Worm (Caenorhabditis elegans) whole organism, L4 larva: Measurements from ENCODE around the gene K10F12.7.

ENCODE experiments used
- F26F4.8 ChIP-seq: fragments of 200-800 bp; sonication (Bioruptor generic); conservative IDR thresholded peaks from 2 replicates; pipeline ENCODE4 v1.3.6; 2022; ENCODE audit warnings: missing genetic modification characterization, missing compliant biosample characterization
- F37D6.2 ChIP-seq: sonication (generic microtip); optimal IDR thresholded peaks from 2 replicates; lab custom pipeline; 2016; ENCODE audit warnings: mild to moderate bottlenecking, missing genetic modification characterization, missing compliant biosample characterization
- R02D3.7 ChIP-seq: fragments of 150-350 bp; sonication (generic microtip); optimal IDR thresholded peaks from 3 replicates; lab custom pipeline; 2014; ENCODE audit warnings: missing biosample characterization, missing genetic modification characterization
- T20F7.1 ChIP-seq: fragments of 200-800 bp; sonication (Bioruptor generic); optimal IDR thresholded peaks from 2 replicates; lab custom pipeline; 2018; ENCODE audit warnings: mild to moderate bottlenecking, missing genetic modification characterization, missing compliant biosample characterization
- T26A8.4 ChIP-seq: fragments of 200-800 bp; sonication (Bioruptor generic); IDR thresholded peaks from 2 replicates; pipeline ENCODE4 v1.3.6; 2022; ENCODE audit warnings: missing genetic modification characterization, missing compliant biosample characterization
- Y105C5A.15 ChIP-seq: fragments of 200-800 bp; sonication (Bioruptor generic); IDR thresholded peaks from 2 replicates; pipeline ENCODE4 v1.3.6; 2022; ENCODE audit warnings: missing genetic modification characterization, missing compliant biosample characterization
- Y5F2A.4 ChIP-seq: fragments of 200-800 bp; sonication (Bioruptor generic); optimal IDR thresholded peaks from 2 replicates; lab custom pipeline; 2018; ENCODE audit warnings: mild to moderate bottlenecking, missing genetic modification characterization, missing compliant biosample characterization
- Y75B8A.6 ChIP-seq: fragments of 200-800 bp; sonication (Bioruptor generic); IDR thresholded peaks from 2 replicates; pipeline ENCODE4 v1.3.6; 2022; ENCODE audit warnings: missing genetic modification reagents, missing genetic modification characterization, missing compliant biosample characterization
- aha-1 ChIP-seq: fragments of 150-350 bp; peaks from one replicate; lab custom pipeline; 2014; ENCODE audit warnings: missing biosample characterization, missing genetic modification characterization
- arid-1 ChIP-seq: fragments of 200-800 bp; sonication (Bioruptor generic); conservative IDR thresholded peaks from 2 replicates; pipeline ENCODE4 v1.3.6; 2022; ENCODE audit warnings: missing genetic modification reagents, missing genetic modification characterization, missing compliant biosample characterization
- attf-4 ChIP-seq: sonication (generic microtip); optimal IDR thresholded peaks from 3 replicates; lab custom pipeline; 2017; ENCODE audit warnings: missing biosample characterization, missing genetic modification characterization
- ceh-20 ChIP-seq: fragments of 200-800 bp; sonication (Bioruptor generic); IDR thresholded peaks from 2 replicates; pipeline ENCODE4 v1.3.6; 2022; ENCODE audit warnings: missing genetic modification reagents, missing genetic modification characterization, missing compliant biosample characterization
- ceh-62 ChIP-seq: sonication (generic microtip); optimal IDR thresholded peaks from 2 replicates; lab custom pipeline; 2017; ENCODE audit warnings: missing biosample characterization, missing genetic modification characterization
- ces-1 ChIP-seq: fragments of 150-350 bp; sonication (generic microtip); optimal IDR thresholded peaks from 4 replicates; lab custom pipeline; 2014; ENCODE audit warnings: missing biosample characterization, missing genetic modification reagents, missing genetic modification characterization
- ctbp-1 ChIP-seq: fragments of 200-800 bp; sonication (Bioruptor generic); IDR thresholded peaks from 2 replicates; pipeline ENCODE4 v1.3.6; 2022; ENCODE audit warnings: missing genetic modification reagents, missing genetic modification characterization, missing compliant biosample characterization
- daf-16 ChIP-seq, 3 experiments: sonication (generic microtip); optimal IDR thresholded peaks; 2 replicates each; lab custom pipeline; 2016 to 2017; ENCODE audit warnings: missing genetic modification characterization in 3 of 3, missing genetic modification reagents in 3 of 3, mild to moderate bottlenecking in 2 of 3, missing compliant biosample characterization in 2 of 3, missing biosample characterization in 1 of 3, moderate library complexity in 1 of 3
- daf-19 ChIP-seq: fragments of 200-800 bp; sonication (Bioruptor generic); conservative IDR thresholded peaks from 2 replicates; pipeline ENCODE4 v1.3.6; 2022; ENCODE audit warnings: missing genetic modification characterization, missing compliant biosample characterization
- dmd-8 ChIP-seq: fragments of 200-800 bp; sonication (Bioruptor generic); IDR thresholded peaks from 2 replicates; pipeline ENCODE4 v1.3.6; 2022; ENCODE audit warnings: missing genetic modification characterization, missing compliant biosample characterization
- dmd-9 ChIP-seq: fragments of 200-800 bp; sonication (Bioruptor generic); IDR thresholded peaks from 2 replicates; pipeline ENCODE4 v1.3.6; 2022; ENCODE audit warnings: missing genetic modification reagents, missing genetic modification characterization, missing compliant biosample characterization
- dve-1 ChIP-seq: sonication (generic microtip); optimal IDR thresholded peaks from 2 replicates; lab custom pipeline; 2017; ENCODE audit warnings: antibody characterized with exemption, mild to moderate bottlenecking, missing genetic modification characterization, missing compliant biosample characterization; ENCODE audit not compliant: insufficient read depth
- egl-43 ChIP-seq: fragments of 200-800 bp; sonication (Bioruptor generic); IDR thresholded peaks from 2 replicates; pipeline ENCODE4 v1.3.6; 2022; ENCODE audit warnings: missing genetic modification reagents, missing genetic modification characterization, missing compliant biosample characterization
- fkh-10 ChIP-seq: fragments of 150-350 bp; optimal IDR thresholded peaks from 2 replicates; lab custom pipeline; 2014; ENCODE audit warnings: missing biosample characterization, missing genetic modification reagents, missing genetic modification characterization
- gei-8 ChIP-seq: fragments of 200-800 bp; sonication (Bioruptor generic); optimal IDR thresholded peaks from 2 replicates; lab custom pipeline; 2018; ENCODE audit warnings: mild to moderate bottlenecking, missing genetic modification characterization, missing compliant biosample characterization
- hif-1 ChIP-seq, 2 experiments: sonication (generic microtip); optimal IDR thresholded peaks; 2 replicates each; lab custom pipeline; 2016 to 2017; ENCODE audit warnings: missing compliant biosample characterization in 2 of 2, missing genetic modification characterization in 2 of 2, missing genetic modification reagents in 2 of 2, missing genotype in 2 of 2, mild to moderate bottlenecking in 1 of 2
- lin-1 ChIP-seq: fragments of 200-800 bp; sonication (Bioruptor generic); IDR thresholded peaks from 2 replicates; pipeline ENCODE4 v1.3.6; 2022; ENCODE audit warnings: missing genetic modification reagents, missing genetic modification characterization, missing compliant biosample characterization
- lin-13 ChIP-seq: fragments of 150-350 bp; optimal IDR thresholded peaks from 2 replicates; lab custom pipeline; 2014; ENCODE audit warnings: missing biosample characterization, missing genetic modification reagents, missing genetic modification characterization
- lin-15B ChIP-seq: fragments of 150-350 bp; sonication (generic microtip); optimal IDR thresholded peaks from 3 replicates; lab custom pipeline; 2014; ENCODE audit warnings: missing biosample characterization, missing genetic modification characterization
- lin-29 ChIP-seq: fragments of 200-800 bp; sonication (Bioruptor generic); IDR thresholded peaks from 2 replicates; pipeline ENCODE4 v1.3.6; 2022; ENCODE audit warnings: missing genetic modification reagents, missing genetic modification characterization, missing compliant biosample characterization
- lin-38 ChIP-seq: fragments of 200-800 bp; sonication (Bioruptor generic); IDR thresholded peaks from 2 replicates; pipeline ENCODE4 v1.3.6; 2022; ENCODE audit warnings: missing genetic modification reagents, missing genetic modification characterization, missing compliant biosample characterization
- lsy-2 ChIP-seq, 2 experiments: fragments of 150-350 bp in 1 of 2; sonication (generic microtip) in 1 of 2; optimal IDR thresholded peaks; 2 replicates each; lab custom pipeline; 2014 to 2017; ENCODE audit warnings: missing biosample characterization in 2 of 2, missing genetic modification characterization in 2 of 2
- mep-1 ChIP-seq: fragments of 150-350 bp; sonication (generic microtip); optimal IDR thresholded peaks from 3 replicates; lab custom pipeline; 2014; ENCODE audit warnings: missing biosample characterization, missing genetic modification characterization
- nhr-11 ChIP-seq: fragments of 150-350 bp; optimal IDR thresholded peaks from 2 replicates; lab custom pipeline; 2014; ENCODE audit warnings: missing biosample characterization, missing genetic modification characterization
- nhr-41 ChIP-seq: fragments of 200-800 bp; sonication (Bioruptor generic); IDR thresholded peaks from 2 replicates; pipeline ENCODE4 v1.3.6; 2022; ENCODE audit warnings: missing genetic modification reagents, missing genetic modification characterization, missing compliant biosample characterization
- nhr-76 ChIP-seq: fragments of 150-350 bp; optimal IDR thresholded peaks from 2 replicates; lab custom pipeline; 2014; ENCODE audit warnings: missing biosample characterization, missing genetic modification characterization
- pha-4 ChIP-seq, 2 experiments: fragments of 150-350 bp in 1 of 2; fragments of 200-800 bp in 1 of 2; sonication (Bioruptor generic) in 1 of 2; IDR thresholded peaks in 1 of 2; optimal IDR thresholded peaks in 1 of 2; 2 replicates each; pipeline versions ENCODE4 v1.3.6 to Lab custom; 2014 to 2022; ENCODE audit warnings: missing genetic modification characterization in 2 of 2, missing genetic modification reagents in 2 of 2, missing biosample characterization in 1 of 2, missing compliant biosample characterization in 1 of 2
- sdz-12 ChIP-seq: fragments of 200-800 bp; sonication (Bioruptor generic); optimal IDR thresholded peaks from 2 replicates; lab custom pipeline; 2018; ENCODE audit warnings: mild to moderate bottlenecking, missing genetic modification characterization, missing compliant biosample characterization
- set-16 ChIP-seq: fragments of 200-800 bp; sonication (Bioruptor generic); IDR thresholded peaks from 2 replicates; pipeline ENCODE4 v1.3.6; 2022; ENCODE audit warnings: missing genetic modification reagents, missing genetic modification characterization, missing compliant biosample characterization
- spr-1 ChIP-seq: sonication (generic microtip); optimal IDR thresholded peaks from 2 replicates; lab custom pipeline; 2016; ENCODE audit warnings: mild to moderate bottlenecking, missing genetic modification characterization, missing compliant biosample characterization
- unc-130 ChIP-seq: sonication (generic microtip); optimal IDR thresholded peaks from 2 replicates; lab custom pipeline; 2016; ENCODE audit warnings: missing genetic modification reagents, missing genetic modification characterization, missing compliant biosample characterization
- unc-62 ChIP-seq, 3 experiments: fragments of 150-350 bp in 1 of 3; sonication (generic microtip); optimal IDR thresholded peaks in 2 of 3; peaks in 1 of 3; 1 replicate in 1 of 3; 2 replicates in 2 of 3; lab custom pipeline; 2014 to 2017; ENCODE audit warnings: missing biosample characterization in 3 of 3, missing genetic modification characterization in 3 of 3, missing genetic modification reagents in 3 of 3, missing genotype in 1 of 3
- vab-7 ChIP-seq: fragments of 200-800 bp; sonication (Bioruptor generic); IDR thresholded peaks from 2 replicates; pipeline ENCODE4 v1.3.6; 2022; ENCODE audit warnings: missing genetic modification reagents, missing genetic modification characterization, missing compliant biosample characterization
- zag-1 ChIP-seq: fragments of 150-350 bp; optimal IDR thresholded peaks from 2 replicates; lab custom pipeline; 2014; ENCODE audit warnings: missing biosample characterization, missing genetic modification characterization
- zfp-2 ChIP-seq: sonication (generic microtip); optimal IDR thresholded peaks from 2 replicates; lab custom pipeline; 2016; ENCODE audit warnings: mild to moderate bottlenecking, missing genetic modification characterization, missing compliant biosample characterization
- zfp-3 ChIP-seq: fragments of 200-800 bp; sonication (Bioruptor generic); conservative IDR thresholded peaks from 2 replicates; pipeline ENCODE4 v1.3.6; 2022; ENCODE audit warnings: missing genetic modification reagents, missing genetic modification characterization, missing compliant biosample characterization
- zip-2 ChIP-seq: fragments of 150-350 bp; optimal IDR thresholded peaks from 2 replicates; lab custom pipeline; 2014; ENCODE audit warnings: missing biosample characterization, missing genetic modification characterization
- ztf-7 ChIP-seq: fragments of 150-350 bp; optimal IDR thresholded peaks from 2 replicates; lab custom pipeline; 2014; ENCODE audit warnings: missing biosample characterization, missing genetic modification characterization

The K10F12.7 gene

DNA sequence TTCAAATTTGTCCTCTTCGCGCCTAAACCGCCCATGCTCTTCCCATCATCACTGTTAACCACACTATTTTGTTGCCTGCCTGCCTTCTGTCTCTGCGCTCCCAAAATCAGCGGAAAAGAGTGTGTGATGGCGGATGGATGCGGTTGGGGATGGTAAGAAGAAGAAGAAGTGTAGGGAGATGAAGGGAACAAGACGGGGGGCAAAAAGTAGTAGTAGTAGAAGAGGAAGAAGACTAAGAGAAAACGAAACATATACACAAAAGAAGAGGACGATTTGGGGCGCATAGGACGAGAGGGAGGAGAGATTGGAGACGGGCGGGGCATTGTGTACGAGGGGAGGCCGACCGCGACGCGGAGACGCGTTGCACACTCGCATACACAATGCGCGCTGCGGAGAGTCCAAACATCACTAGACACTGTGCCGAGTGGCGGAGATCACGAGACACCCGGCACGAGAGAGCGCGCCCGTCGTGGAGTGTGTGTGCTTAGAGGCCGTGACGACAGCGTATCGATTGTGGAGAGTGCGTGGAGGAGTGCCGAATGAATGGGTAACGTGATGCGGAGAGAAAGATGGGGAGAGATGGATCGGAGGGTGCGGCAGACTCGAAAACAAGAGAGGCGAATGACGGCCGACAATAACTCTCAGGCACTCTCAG is 32.7 kb downstream of the K10F12.7 start (continued):
- TF ChIP-seq set-16 (GFP tag; lab: Robert Waterston, UW) (peak; percentile 100), egl-43 (peak; percentile 91), lin-13 (GFP tag; lab: Kevin White, UChicago) (peak; percentile 89), sdz-12 (GFP tag; lab: Kevin White, UChicago) (no peak), nhr-11 (tag; lab: Kevin White, UChicago) (peak; percentile 77), Y105C5A.15 (GFP tag; lab: Robert Waterston, UW) (no peak)
- TF ChIP-seq, all 104 proteins: peak for 68

DNA sequence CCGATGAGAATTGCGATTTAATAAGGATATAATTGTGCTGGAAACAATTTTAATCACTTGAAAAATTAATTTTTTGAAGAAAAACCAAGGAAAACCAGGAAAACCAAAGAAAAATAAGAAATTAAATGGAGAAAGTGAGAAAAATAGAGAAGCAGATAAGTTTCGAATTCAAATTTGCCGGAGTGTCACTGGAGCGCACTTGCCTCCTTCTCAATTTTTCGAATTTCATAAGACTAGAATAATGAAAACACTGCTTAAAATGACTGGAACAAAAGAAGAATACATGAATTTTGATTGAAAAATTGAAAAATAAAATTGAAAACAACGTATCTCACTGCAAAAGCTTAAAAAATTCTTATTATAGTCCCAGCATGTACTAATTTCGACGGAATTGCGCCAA is 33.9 kb downstream of the K10F12.7 start:
- TF ChIP-seq dve-1 (tag; lab: Kevin White, UChicago) (peak; percentile 3), arid-1 (GFP tag; lab: Robert Waterston, UW) (no peak), ceh-20 (GFP tag; lab: Robert Waterston, UW) (no peak), ctbp-1 (no peak), lsy-2 (tag; optimal IDR thresholded peaks at IDR 0.05; lab: Kevin White, UChicago) (peak in 1 of 2 experiments; percentile 41), Y75B8A.6 (GFP tag; lab: Robert Waterston, UW) (no peak), T26A8.4 (no peak), hif-1 (tag; optimal IDR thresholded peaks at IDR 0.05; lab: Kevin White, UChicago) (no peak), aha-1 (tag; lab: Kevin White, UChicago) (no peak), Y5F2A.4 (GFP tag; lab: Kevin White, UChicago) (no peak), R02D3.7 (tag; lab: Kevin White, UChicago) (no peak), T20F7.1 (GFP tag; lab: Kevin White, UChicago) (peak; percentile 9), unc-62 (GFP tag; optimal IDR thresholded peaks at IDR 0.05 in 1 of 2; lab: Kevin White, UChicago) (peak in 1 of 2 experiments; percentile 78), unc-62 (tag; optimal IDR thresholded peaks at IDR 0.05; lab: Kevin White, UChicago) (no peak), lin-38 (GFP tag; lab: Robert Waterston, UW) (peak; percentile 48; the same call in 1 of the 2 replicates), spr-1 (tag; lab: Kevin White, UChicago) (no peak), zag-1 (tag; lab: Kevin White, UChicago) (no peak), daf-16 (GFP tag; optimal IDR thresholded peaks at IDR 0.05; lab: Kevin White, UChicago) (no peak), daf-16 (tag; optimal IDR thresholded peaks at IDR 0.05; lab: Kevin White, UChicago) (peak; percentile 23), lin-1 (GFP tag; lab: Robert Waterston, UW) (no peak), pha-4 (GFP tag; IDR thresholded peaks at IDR 0.05; lab: Robert Waterston, UW) (0 out of 2 replicates have a peak, but pooled peaks have one; percentile 11), pha-4 (tag; optimal IDR thresholded peaks at IDR 0.05; lab: Kevin White, UChicago) (no peak), daf-19 (GFP tag; lab: Robert Waterston, UW) (no peak), nhr-41 (GFP tag; lab: Robert Waterston, UW) (no peak), ztf-7 (no peak), vab-7 (GFP tag; lab: Robert Waterston, UW) (no peak)

DNA sequence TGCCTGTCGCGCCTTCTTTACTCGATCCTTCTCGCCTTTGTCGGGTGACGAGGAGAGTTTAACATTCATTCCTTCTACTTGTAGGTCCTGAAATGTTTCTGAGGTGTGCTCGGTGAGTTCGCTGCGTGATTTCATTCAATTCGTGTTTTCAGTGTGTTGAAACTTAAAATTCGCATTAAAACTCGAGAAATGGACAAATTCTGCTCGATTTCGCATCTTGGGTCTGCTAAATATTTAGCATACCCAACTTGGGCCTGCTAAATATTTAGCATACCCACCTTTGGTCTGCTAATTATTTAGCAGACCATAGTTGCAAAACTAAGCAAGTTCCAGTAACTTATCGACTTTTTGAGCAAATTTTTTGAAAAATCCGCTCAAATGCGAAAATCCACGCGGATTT is 35.0 kb downstream of the K10F12.7 start:
- TF ChIP-seq dmd-8 (0 out of 2 replicates have a peak, but pooled peaks have one; percentile 49), nhr-76 (tag; lab: Kevin White, UChicago) (no peak), zip-2 (tag; lab: Kevin White, UChicago) (no peak), aha-1 (tag; lab: Kevin White, UChicago) (peak; percentile 94), F37D6.2 (tag; lab: Kevin White, UChicago) (no peak), zfp-3 (GFP tag; lab: Robert Waterston, UW) (0 out of 2 replicates have a peak, but pooled peaks have one; percentile 43), mep-1 (no peak), fkh-10 (GFP tag; lab: Kevin White, UChicago) (no peak), lin-15B (tag; lab: Kevin White, UChicago) (no peak), zfp-2 (tag; lab: Kevin White, UChicago) (no peak), gei-8 (GFP tag; lab: Kevin White, UChicago) (no peak), ctbp-1 (no peak), dmd-9 (GFP tag; lab: Robert Waterston, UW) (peak; percentile 68; the same call in 1 of the 2 replicates), attf-4 (tag; lab: Kevin White, UChicago) (no peak), unc-130 (GFP tag; lab: Kevin White, UChicago) (no peak), ces-1 (no peak), F26F4.8 (GFP tag; lab: Robert Waterston, UW) (no peak), spr-1 (tag; lab: Kevin White, UChicago) (no peak), lin-38 (GFP tag; lab: Robert Waterston, UW) (no peak), lin-29 (GFP tag; lab: Robert Waterston, UW) (no peak), ceh-62 (no peak)
